Fruit fly (Drosophila melanogaster): ENCODE results near the gene pros.
A peak's percentile ranks its signal among the peaks of the same experiment; 100 is the strongest.

pros gene

DNA sequence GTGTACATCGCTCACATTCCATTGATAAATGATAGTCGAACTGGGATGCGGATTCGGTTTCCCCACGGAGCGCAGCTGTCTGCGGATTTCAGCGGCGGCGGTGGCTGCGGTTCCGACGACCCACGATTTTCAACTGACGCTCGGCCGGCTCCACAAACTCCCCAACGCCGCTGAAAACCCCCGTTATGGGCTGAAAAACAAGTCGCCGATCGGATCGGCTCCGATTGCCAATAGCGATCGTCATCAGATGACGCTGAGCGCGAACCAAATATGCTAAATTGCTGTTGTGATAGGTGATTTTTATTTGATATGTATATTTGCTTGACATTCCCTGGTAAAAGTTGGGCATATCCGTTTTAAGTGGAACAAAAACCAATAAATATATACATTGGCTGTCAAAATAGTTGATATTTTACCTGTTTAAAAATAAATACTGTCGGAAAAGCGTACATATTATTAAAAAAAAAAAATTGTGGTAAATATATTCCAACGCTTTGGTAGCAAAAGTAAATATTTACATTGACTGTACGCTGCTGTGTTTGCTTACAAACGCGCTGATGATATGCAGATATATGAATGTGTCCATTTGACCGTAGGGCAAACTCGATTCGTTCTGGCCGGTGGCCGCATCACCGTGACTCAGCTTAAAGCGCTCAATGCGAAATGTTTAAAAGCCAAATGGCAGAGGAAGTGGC is 126.1 kb downstream of the pros start (continued):
- TF ChIP-seq h (GFP tag; optimal IDR thresholded peaks at IDR 0.05), result peak; percentile 76
- no peak for TF ChIP-seq sage (GFP tag; optimal IDR thresholded peaks at IDR 0.05)
- peak; percentile 76 for TF ChIP-seq rgr (GFP tag; optimal IDR thresholded peaks at IDR 0.05)
- no peak for TF ChIP-seq lola (GFP tag; optimal IDR thresholded peaks at IDR 0.05)
- TF ChIP-seq usp (GFP tag; optimal IDR thresholded peaks at IDR 0.05), result no peak
- no peak for TF ChIP-seq Myc (optimal IDR thresholded peaks at IDR 0.05)
- no peak for TF ChIP-seq CrebA (GFP tag; optimal IDR thresholded peaks at IDR 0.05; ENCODE audit: borderline replicate concordance)
- TF ChIP-seq Hr83 (GFP tag; optimal IDR thresholded peaks at IDR 0.05; ENCODE audit: poor library complexity, severe bottlenecking), result no peak
- TF ChIP-seq brk (GFP tag; optimal IDR thresholded peaks at IDR 0.05), result no peak
- TF ChIP-seq Sp1 (GFP tag; optimal IDR thresholded peaks at IDR 0.05), result peak; percentile 67

DNA sequence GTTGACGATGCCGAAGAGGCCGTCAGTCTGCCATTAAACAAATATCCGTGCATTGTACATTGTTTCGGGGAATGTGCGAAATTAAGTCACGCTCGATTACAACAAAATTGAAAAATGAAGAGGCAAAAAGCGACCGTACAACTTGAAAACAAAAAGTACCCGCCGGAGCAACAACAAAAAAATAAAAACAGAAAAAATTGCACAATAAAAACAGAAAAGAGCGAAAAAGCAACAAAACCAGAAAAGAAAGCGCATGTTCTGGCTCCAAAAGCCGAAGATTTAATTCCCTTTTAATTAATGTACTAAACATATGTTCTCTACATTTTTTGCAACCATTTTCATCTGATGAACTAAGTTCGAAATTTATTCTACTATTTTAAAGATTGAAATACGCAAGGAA is 128.3 kb downstream of the pros start:
- TF ChIP-seq HLH106 (tag; optimal IDR thresholded peaks at IDR 0.05) (peak; percentile 21), dl (GFP tag; optimal IDR thresholded peaks at IDR 0.05; ENCODE audit: insufficient read depth in 1 of 2, partially characterized antibody in 2 of 2) (no peak), CG9705 (GFP tag; optimal IDR thresholded peaks at IDR 0.05) (no peak), pan (optimal IDR thresholded peaks at IDR 0.05) (no peak), Sp1 (GFP tag; optimal IDR thresholded peaks at IDR 0.05) (peak; percentile 77), dmrt93B (GFP tag; optimal IDR thresholded peaks at IDR 0.05) (peak; percentile 1), Rel (GFP tag; optimal IDR thresholded peaks at IDR 0.05) (no peak), Rel (tag; optimal IDR thresholded peaks at IDR 0.05) (peak; percentile 92)
